Worm (Caenorhabditis elegans) whole organism, L1 larva: ENCODE data around the gene sdz-9.

Experiments
- C04F5.9 ChIP-seq: sonication (generic microtip); optimal IDR thresholded peaks from 2 replicates; lab custom pipeline; 2016; ENCODE audit warnings: missing genetic modification characterization, missing compliant biosample characterization
- C34B4.2 ChIP-seq: sonication (generic microtip); optimal IDR thresholded peaks from 2 replicates; lab custom pipeline; 2017; ENCODE audit warnings: mild to moderate bottlenecking, missing genetic modification characterization, missing compliant biosample characterization
- F16B12.6 ChIP-seq: fragments of 150-350 bp; optimal IDR thresholded peaks from 2 replicates; lab custom pipeline; 2014; ENCODE audit warnings: missing biosample characterization, missing genetic modification characterization
- aha-1 ChIP-seq: fragments of 150-350 bp; optimal IDR thresholded peaks from 2 replicates; lab custom pipeline; 2014; ENCODE audit warnings: missing biosample characterization, missing genetic modification characterization
- aly-2 ChIP-seq: fragments of 150-350 bp; optimal IDR thresholded peaks from 2 replicates; lab custom pipeline; 2014; ENCODE audit warnings: missing biosample characterization, missing genetic modification characterization
- ama-1 ChIP-seq: fragments of 150-350 bp; optimal IDR thresholded peaks from 2 replicates; lab custom pipeline; 2014
- ceh-63 ChIP-seq: fragments of 200-800 bp; sonication (Bioruptor generic); optimal IDR thresholded peaks from 2 replicates; lab custom pipeline; 2018; ENCODE audit warnings: mild to moderate bottlenecking, missing genetic modification characterization, missing compliant biosample characterization
- ceh-8 ChIP-seq: fragments of 200-800 bp; sonication (Bioruptor generic); optimal IDR thresholded peaks from 2 replicates; lab custom pipeline; 2018; ENCODE audit warnings: mild to moderate bottlenecking, missing genetic modification characterization, moderate library complexity, missing compliant biosample characterization
- ceh-88 ChIP-seq: fragments of 200-800 bp; sonication (Bioruptor generic); IDR thresholded peaks from 2 replicates; pipeline ENCODE4 v1.3.6; 2022; ENCODE audit warnings: missing genetic modification characterization, missing compliant biosample characterization
- egl-13 ChIP-seq: sonication (generic microtip); optimal IDR thresholded peaks from 2 replicates; lab custom pipeline; 2016; ENCODE audit warnings: missing genotype, missing genetic modification reagents, missing genetic modification characterization, missing compliant biosample characterization
- elt-3 ChIP-seq, 6 experiments: fragments of 150-350 bp in 1 of 6; sonication (generic microtip); optimal IDR thresholded peaks; 2 replicates each; lab custom pipeline; 2017 to 2018; ENCODE audit warnings: missing biosample characterization in 6 of 6, missing genetic modification characterization in 6 of 6, inconsistent platforms in 1 of 6
- ets-5 ChIP-seq: fragments of 200-800 bp; sonication (Bioruptor generic); IDR thresholded peaks from 2 replicates; pipeline ENCODE4 v1.3.6; 2022; ENCODE audit warnings: missing genetic modification characterization, missing compliant biosample characterization
- fkh-10 ChIP-seq: sonication (generic microtip); optimal IDR thresholded peaks from 2 replicates; lab custom pipeline; 2017; ENCODE audit warnings: missing biosample characterization, missing genetic modification reagents, missing genetic modification characterization
- fkh-8 ChIP-seq: sonication (generic microtip); optimal IDR thresholded peaks from 2 replicates; lab custom pipeline; 2016; ENCODE audit warnings: mild to moderate bottlenecking, missing genetic modification characterization, missing compliant biosample characterization
- hlh-17 ChIP-seq: fragments of 200-800 bp; sonication (Bioruptor generic); optimal IDR thresholded peaks from 2 replicates; lab custom pipeline; 2018; ENCODE audit warnings: missing genetic modification characterization, mild to moderate bottlenecking, missing compliant biosample characterization, moderate library complexity, borderline replicate concordance
- hpl-2 ChIP-seq: fragments of 150-350 bp; optimal IDR thresholded peaks from 2 replicates; lab custom pipeline; 2014; ENCODE audit warnings: missing biosample characterization, missing genetic modification reagents, missing genetic modification characterization
- irx-1 ChIP-seq: sonication (generic microtip); optimal IDR thresholded peaks from 2 replicates; lab custom pipeline; 2016; ENCODE audit warnings: missing genetic modification characterization, missing compliant biosample characterization
- lin-13 ChIP-seq: fragments of 150-350 bp; optimal IDR thresholded peaks from 2 replicates; lab custom pipeline; 2014; ENCODE audit warnings: missing biosample characterization, missing genetic modification reagents, missing genetic modification characterization
- lin-35 ChIP-seq, 2 experiments: fragments of 150-350 bp; optimal IDR thresholded peaks; 2 replicates each; lab custom pipeline; 2014; ENCODE audit warnings: missing biosample characterization in 2 of 2, missing genetic modification characterization in 2 of 2, missing genetic modification reagents in 2 of 2
- lin-39 ChIP-seq: fragments of 150-350 bp; optimal IDR thresholded peaks from 2 replicates; lab custom pipeline; 2014; ENCODE audit warnings: missing biosample characterization, missing genetic modification reagents, missing genetic modification characterization
- lir-3 ChIP-seq: sonication (generic microtip); optimal IDR thresholded peaks from 2 replicates; lab custom pipeline; 2016; ENCODE audit warnings: mild to moderate bottlenecking, missing genetic modification characterization, moderate library complexity, missing compliant biosample characterization; ENCODE audit not compliant: poor library complexity
- lsy-2 ChIP-seq, 2 experiments: fragments of 150-350 bp; optimal IDR thresholded peaks; 2 replicates each; lab custom pipeline; 2014; ENCODE audit warnings: missing biosample characterization in 2 of 2, missing genetic modification characterization in 2 of 2
- mab-9 ChIP-seq: fragments of 200-800 bp; sonication (Bioruptor generic); IDR thresholded peaks from 2 replicates; pipeline ENCODE4 v1.3.6; 2022; ENCODE audit warnings: missing genetic modification reagents, missing genetic modification characterization, missing compliant biosample characterization
- mdl-1 ChIP-seq, 2 experiments: fragments of 150-350 bp; optimal IDR thresholded peaks; 2 replicates each; lab custom pipeline; 2014 to 2017; ENCODE audit warnings: missing biosample characterization in 2 of 2, missing genetic modification characterization in 2 of 2, inconsistent platforms in 1 of 2
- mep-1 ChIP-seq: fragments of 150-350 bp; optimal IDR thresholded peaks from 2 replicates; lab custom pipeline; 2014; ENCODE audit warnings: missing biosample characterization, missing genetic modification characterization
- nhr-12 ChIP-seq: sonication (generic microtip); optimal IDR thresholded peaks from 2 replicates; lab custom pipeline; 2017; ENCODE audit warnings: missing biosample characterization, missing genetic modification characterization
- nhr-19 ChIP-seq: fragments of 200-800 bp; sonication (Bioruptor generic); conservative IDR thresholded peaks from 2 replicates; pipeline ENCODE4 v1.3.6; 2022; ENCODE audit warnings: missing genetic modification characterization, missing compliant biosample characterization
- nhr-20 ChIP-seq: sonication (generic microtip); optimal IDR thresholded peaks from 2 replicates; lab custom pipeline; 2016; ENCODE audit warnings: mild to moderate bottlenecking, missing genetic modification characterization, missing compliant biosample characterization
- nhr-237 ChIP-seq: fragments of 150-350 bp; optimal IDR thresholded peaks from 2 replicates; lab custom pipeline; 2014; ENCODE audit warnings: missing biosample characterization, missing genetic modification characterization
- nhr-47 ChIP-seq: sonication (generic microtip); optimal IDR thresholded peaks from 2 replicates; lab custom pipeline; 2016; ENCODE audit warnings: mild to moderate bottlenecking, missing genetic modification characterization, moderate library complexity, missing compliant biosample characterization
- nhr-76 ChIP-seq: sonication (generic microtip); optimal IDR thresholded peaks from 2 replicates; lab custom pipeline; 2017; ENCODE audit warnings: missing biosample characterization, missing genetic modification characterization
- nhr-77 ChIP-seq: fragments of 150-350 bp; optimal IDR thresholded peaks from 2 replicates; lab custom pipeline; 2014; ENCODE audit warnings: missing biosample characterization, missing genetic modification characterization
- nhr-85 ChIP-seq: sonication (generic microtip); peaks from one replicate; lab custom pipeline; 2016; ENCODE audit warnings: missing genetic modification characterization, inconsistent platforms, missing compliant biosample characterization
- pag-3 ChIP-seq: sonication (generic microtip); optimal IDR thresholded peaks from 2 replicates; lab custom pipeline; 2017; ENCODE audit warnings: missing genetic modification characterization, mild to moderate bottlenecking, missing compliant biosample characterization, antibody characterized with exemption, borderline replicate concordance; ENCODE audit not compliant: insufficient read depth
- pax-3 ChIP-seq: fragments of 200-800 bp; sonication (Bioruptor generic); optimal IDR thresholded peaks from 2 replicates; lab custom pipeline; 2018; ENCODE audit warnings: mild to moderate bottlenecking, missing genetic modification characterization, moderate library complexity, missing compliant biosample characterization
- skn-1 ChIP-seq: fragments of 150-350 bp; optimal IDR thresholded peaks from 2 replicates; lab custom pipeline; 2014; ENCODE audit warnings: missing biosample characterization, missing genetic modification characterization
- snpc-4 ChIP-seq: fragments of 150-350 bp; optimal IDR thresholded peaks from 2 replicates; lab custom pipeline; 2014; ENCODE audit warnings: missing biosample characterization, missing genetic modification characterization
- sox-4 ChIP-seq: sonication (generic microtip); optimal IDR thresholded peaks from 2 replicates; lab custom pipeline; 2016; ENCODE audit warnings: missing genetic modification characterization, missing compliant biosample characterization
- tbx-2 ChIP-seq: sonication (generic microtip); optimal IDR thresholded peaks from 2 replicates; lab custom pipeline; 2016; ENCODE audit warnings: missing genetic modification characterization, missing compliant biosample characterization
- unc-130 ChIP-seq: fragments of 150-350 bp; optimal IDR thresholded peaks from 2 replicates; lab custom pipeline; 2017; ENCODE audit warnings: missing biosample characterization, missing genetic modification characterization, inconsistent platforms
- unc-62 ChIP-seq: fragments of 150-350 bp; optimal IDR thresholded peaks from 2 replicates; lab custom pipeline; 2014; ENCODE audit warnings: missing biosample characterization, missing genetic modification reagents, missing genetic modification characterization
- unc-86 ChIP-seq: sonication (generic microtip); optimal IDR thresholded peaks from 2 replicates; lab custom pipeline; 2016; ENCODE audit warnings: missing genetic modification characterization, missing compliant biosample characterization
- unc-98 ChIP-seq: fragments of 200-800 bp; sonication (Bioruptor generic); IDR thresholded peaks from 2 replicates; pipeline ENCODE4 v1.3.6; 2022; ENCODE audit warnings: missing genetic modification characterization, missing compliant biosample characterization
- ztf-11 ChIP-seq, 2 experiments: sonication (generic microtip); optimal IDR thresholded peaks; 2 replicates each; lab custom pipeline; 2016 to 2017; ENCODE audit warnings: missing genetic modification characterization in 2 of 2, missing biosample characterization in 1 of 2, missing compliant biosample characterization in 1 of 2
- ztf-4 ChIP-seq: fragments of 150-350 bp; optimal IDR thresholded peaks from 2 replicates; lab custom pipeline; 2014; ENCODE audit warnings: missing biosample characterization, missing genetic modification characterization

The sdz-9 gene

ce11 chrII:2777846-2778245, 4.4 kb upstream of the sdz-9 start, which contains the start of gene F08D12.4:
Gene F08D12.4, plus strand, starts transcription at chrII:2778146.
- TF ChIP-seq ama-1 (lab: Kevin White, UChicago) (no peak), mep-1 (tag; lab: Kevin White, UChicago) (no peak), ets-5 (GFP tag; lab: Robert Waterston, UW) (no peak), aha-1 (tag; lab: Kevin White, UChicago) (no peak), ceh-88 (GFP tag; lab: Robert Waterston, UW) (no peak), elt-3 (tag; optimal IDR thresholded peaks at IDR 0.05; lab: Kevin White, UChicago) (no peak), lir-3 (tag; lab: Kevin White, UChicago) (no peak), irx-1 (tag; lab: Kevin White, UChicago) (no peak), lin-35 (GFP tag; optimal IDR thresholded peaks at IDR 0.05; lab: Kevin White, UChicago) (no peak), ztf-11 (tag; optimal IDR thresholded peaks at IDR 0.05; lab: Kevin White, UChicago) (no peak), snpc-4 (tag; lab: Kevin White, UChicago) (no peak), unc-130 (tag; lab: Kevin White, UChicago) (no peak), egl-13 (tag; lab: Kevin White, UChicago) (no peak), unc-98 (no peak), unc-62 (GFP tag; lab: Kevin White, UChicago) (no peak), skn-1 (tag; lab: Kevin White, UChicago) (no peak)
- TF ChIP-seq, all 84 proteins: peak for 0

ce11 chrII:2774904-2775303, 1.5 kb upstream of the sdz-9 start, which contains the start of gene fbxb-111:
Gene fbxb-111, minus strand, starts transcription at chrII:2775004.
- TF ChIP-seq nhr-47 (tag; lab: Kevin White, UChicago), result no peak
- no peak for TF ChIP-seq aly-2
- TF ChIP-seq nhr-237 (tag; lab: Kevin White, UChicago), result no peak
- no peak for TF ChIP-seq lin-13
- no peak for TF ChIP-seq ets-5 (GFP tag; lab: Robert Waterston, UW)
- TF ChIP-seq unc-62 (GFP tag; lab: Kevin White, UChicago), result no peak
- no peak for TF ChIP-seq mab-9
- TF ChIP-seq lin-35 (GFP tag; optimal IDR thresholded peaks at IDR 0.05; lab: Kevin White, UChicago), result no peak

ce11 chrII:2772166-2772565, 1.3 kb downstream of the sdz-9 start, which contains the start of gene sdz-10:
Gene sdz-10, minus strand, starts transcription at chrII:2772266.
- TF ChIP-seq nhr-19 (GFP tag; lab: Robert Waterston, UW) (no peak), nhr-47 (tag; lab: Kevin White, UChicago) (no peak), nhr-85 (tag; lab: Kevin White, UChicago) (no peak), mdl-1 (tag; optimal IDR thresholded peaks at IDR 0.05; lab: Kevin White, UChicago) (no peak), fkh-8 (tag; lab: Kevin White, UChicago) (no peak), nhr-12 (tag; lab: Kevin White, UChicago) (no peak), hlh-17 (no peak), pag-3 (tag; lab: Kevin White, UChicago) (no peak), ama-1 (lab: Kevin White, UChicago) (no peak), F16B12.6 (tag; lab: Kevin White, UChicago) (no peak), ztf-4 (tag; lab: Kevin White, UChicago) (no peak), aha-1 (tag; lab: Kevin White, UChicago) (no peak), unc-86 (tag; lab: Kevin White, UChicago) (no peak), mep-1 (tag; lab: Kevin White, UChicago) (no peak), lin-35 (GFP tag; optimal IDR thresholded peaks at IDR 0.05; lab: Kevin White, UChicago) (no peak), tbx-2 (tag; lab: Kevin White, UChicago) (no peak), ztf-11 (tag; optimal IDR thresholded peaks at IDR 0.05; lab: Kevin White, UChicago) (no peak), skn-1 (tag; lab: Kevin White, UChicago) (no peak), ceh-63 (GFP tag; lab: Kevin White, UChicago) (no peak)

- TF ChIP-seq nhr-76 (tag; lab: Kevin White, UChicago) (no peak), ama-1 (lab: Kevin White, UChicago) (no peak), C04F5.9 (tag; lab: Kevin White, UChicago) (no peak), ceh-8 (GFP tag; lab: Kevin White, UChicago) (no peak), unc-98 (no peak), nhr-47 (tag; lab: Kevin White, UChicago) (no peak), sox-4 (tag; lab: Kevin White, UChicago) (no peak), snpc-4 (tag; lab: Kevin White, UChicago) (no peak), nhr-77 (tag; lab: Kevin White, UChicago) (no peak), fkh-10 (no peak), egl-13 (tag; lab: Kevin White, UChicago) (no peak), nhr-20 (tag; lab: Kevin White, UChicago) (no peak), lin-39 (no peak), C34B4.2 (tag; lab: Kevin White, UChicago) (no peak), lsy-2 (tag; optimal IDR thresholded peaks at IDR 0.05; lab: Kevin White, UChicago) (no peak), hpl-2 (GFP tag; lab: Kevin White, UChicago) (no peak), pax-3 (tag; lab: Kevin White, UChicago) (no peak)
These were observed 2.6 kb downstream of the sdz-9 start, which contains the start of gene fbxb-105 for ce11 chrII:2770788-2771187. Gene fbxb-105, minus strand, starts transcription at chrII:2770888.
